Fruit fly (Drosophila melanogaster) whole organism, embryonic: ENCODE results near the gene CG9263.
A peak's percentile ranks its signal among the peaks of the same experiment; 100 is the strongest.

Source experiments
- Aef1 ChIP-seq: fragments of 200-800 bp; sonication (Bioruptor generic); IDR thresholded peaks from 3 replicates; pipeline ENCODE4 v1.3.6; 2022; ENCODE audit warnings: missing biosample characterization, missing genetic modification characterization
- Atf3 ChIP-seq: fragments of 200-800 bp; sonication (Bioruptor generic); optimal IDR thresholded peaks from 3 replicates; lab custom pipeline; 2016; ENCODE audit warnings: missing biosample characterization, missing genetic modification characterization
- Atf6 ChIP-seq: fragments of 200-800 bp; sonication (Bioruptor generic); IDR thresholded peaks from 2 replicates; pipeline ENCODE4 v1.3.6; 2022; ENCODE audit warnings: missing biosample characterization, missing genetic modification characterization
- B-H1 ChIP-seq: fragments of 200-800 bp; sonication (Bioruptor generic); IDR thresholded peaks from 3 replicates; pipeline ENCODE4 v1.3.6; 2022; ENCODE audit warnings: missing biosample characterization, missing genetic modification characterization
- CG11695 ChIP-seq: fragments of 200-800 bp; sonication (Bioruptor generic); IDR thresholded peaks from 3 replicates; pipeline ENCODE4 v1.3.6; 2022; ENCODE audit warnings: missing biosample characterization, missing genetic modification characterization
- CG12299 ChIP-seq: fragments of 200-800 bp; sonication (Bioruptor generic); optimal IDR thresholded peaks from 2 replicates; lab custom pipeline; 2018; ENCODE audit warnings: missing biosample characterization, mild to moderate bottlenecking, missing genetic modification characterization
- CG12942 ChIP-seq: fragments of 200-800 bp; sonication (Bioruptor generic); optimal IDR thresholded peaks from 3 replicates; lab custom pipeline; 2016; ENCODE audit warnings: missing biosample characterization, missing genetic modification characterization
- CG15269 ChIP-seq: fragments of 200-800 bp; sonication (Bioruptor generic); optimal IDR thresholded peaks from 2 replicates; lab custom pipeline; 2018; ENCODE audit warnings: missing biosample characterization, mild to moderate bottlenecking, missing genetic modification characterization, moderate library complexity
- CG15696 ChIP-seq: fragments of 200-800 bp; sonication (Bioruptor generic); optimal IDR thresholded peaks from 2 replicates; lab custom pipeline; 2019; ENCODE audit warnings: missing biosample characterization, mild to moderate bottlenecking, missing genetic modification characterization, moderate library complexity
- CG16863 ChIP-seq: fragments of 200-800 bp; sonication (Bioruptor generic); optimal IDR thresholded peaks from 3 replicates; lab custom pipeline; 2016; ENCODE audit warnings: missing biosample characterization, missing genetic modification characterization
- CG17359 ChIP-seq: fragments of 200-800 bp; sonication (Bioruptor generic); optimal IDR thresholded peaks from 3 replicates; lab custom pipeline; 2018; ENCODE audit warnings: missing biosample characterization, mild to moderate bottlenecking, missing genetic modification characterization, moderate library complexity
- CG17361 ChIP-seq: fragments of 200-800 bp; sonication (Bioruptor generic); IDR thresholded peaks from 3 replicates; pipeline ENCODE4 v1.3.6; 2022; ENCODE audit warnings: missing biosample characterization, missing genetic modification characterization
- CG18619 ChIP-seq: fragments of 200-800 bp; sonication (Bioruptor generic); optimal IDR thresholded peaks from 3 replicates; lab custom pipeline; 2017; ENCODE audit warnings: missing biosample characterization, mild to moderate bottlenecking, missing genetic modification characterization
- CG31441 ChIP-seq: fragments of 200-800 bp; sonication (Bioruptor generic); IDR thresholded peaks from 2 replicates; pipeline ENCODE4 v1.3.6; 2022; ENCODE audit warnings: missing biosample characterization, missing genetic modification characterization
- CG32767 ChIP-seq: fragments of 200-800 bp; sonication (Bioruptor generic); IDR thresholded peaks from 2 replicates; pipeline ENCODE4 v1.3.6; 2022; ENCODE audit warnings: missing biosample characterization, missing genetic modification characterization
- CG34224 ChIP-seq: fragments of 200-800 bp; sonication (Bioruptor generic); IDR thresholded peaks from 3 replicates; pipeline ENCODE4 v1.3.6; 2022; ENCODE audit warnings: missing biosample characterization, missing genetic modification characterization; ENCODE audit not compliant: partially characterized antibody
- CG34422 ChIP-seq: fragments of 200-800 bp; sonication (Bioruptor generic); IDR thresholded peaks from 3 replicates; pipeline ENCODE4 v1.3.6; 2022; ENCODE audit warnings: missing biosample characterization, missing genetic modification characterization
- CG4617 ChIP-seq: fragments of 200-800 bp; sonication (Bioruptor generic); optimal IDR thresholded peaks from 3 replicates; lab custom pipeline; 2016; ENCODE audit warnings: missing biosample characterization, missing genetic modification characterization, borderline replicate concordance
- CG4730 ChIP-seq: fragments of 200-800 bp; sonication (Bioruptor generic); IDR thresholded peaks from 2 replicates; pipeline ENCODE4 v1.3.6; 2022; ENCODE audit warnings: missing biosample characterization, missing genetic modification characterization
- CG9437 ChIP-seq: fragments of 200-800 bp; sonication (Bioruptor generic); optimal IDR thresholded peaks from 2 replicates; lab custom pipeline; 2018; ENCODE audit warnings: missing biosample characterization, mild to moderate bottlenecking, missing genetic modification characterization
- D19A ChIP-seq: fragments of 200-800 bp; optimal IDR thresholded peaks from 3 replicates; lab custom pipeline; 2019; ENCODE audit warnings: missing biosample characterization, mild to moderate bottlenecking, missing genetic modification characterization, moderate library complexity
- Dfd ChIP-seq, 2 experiments: fragments of >200 bp; optimal IDR thresholded peaks; 2 replicates each; lab custom pipeline; 2017; ENCODE audit warnings: missing biosample characterization in 2 of 2, missing genetic modification characterization in 2 of 2
- Fer3 ChIP-seq: fragments of 200-800 bp; sonication (Bioruptor generic); optimal IDR thresholded peaks from 2 replicates; lab custom pipeline; 2018; ENCODE audit warnings: missing biosample characterization, mild to moderate bottlenecking, missing genetic modification characterization, moderate library complexity
- H15 ChIP-seq: fragments of 200-800 bp; sonication (Bioruptor generic); IDR thresholded peaks from 3 replicates; pipeline ENCODE4 v1.3.6; 2022; ENCODE audit warnings: missing biosample characterization, missing genetic modification characterization
- HLHmδ ChIP-seq: fragments of 200-800 bp; sonication (Bioruptor generic); optimal IDR thresholded peaks from 2 replicates; lab custom pipeline; 2018; ENCODE audit warnings: missing biosample characterization, mild to moderate bottlenecking, missing genetic modification characterization, moderate library complexity
- Hr51 ChIP-seq, 2 experiments: fragments of 200-800 bp; sonication (Bioruptor generic); optimal IDR thresholded peaks; 2 replicates in 1 of 2; 3 replicates in 1 of 2; lab custom pipeline; 2016 to 2018; ENCODE audit warnings: missing biosample characterization in 2 of 2, missing genetic modification characterization in 2 of 2, mild to moderate bottlenecking in 1 of 2, moderate library complexity in 1 of 2
- MESR4 ChIP-seq: fragments of 200-800 bp; sonication (Bioruptor generic); optimal IDR thresholded peaks from 2 replicates; lab custom pipeline; 2018; ENCODE audit warnings: missing biosample characterization, mild to moderate bottlenecking, missing genetic modification characterization, moderate library complexity
- Med ChIP-seq: fragments of 200-800 bp; sonication (Bioruptor generic); peaks from one replicate; lab custom pipeline; 2016; ENCODE audit warnings: missing biosample characterization, missing genetic modification characterization, mild to moderate bottlenecking, inconsistent platforms, moderate library complexity
- Scr ChIP-seq: fragments of 200-800 bp; sonication (Bioruptor generic); IDR thresholded peaks from 2 replicates; pipeline ENCODE4 v1.3.6; 2022; ENCODE audit warnings: missing biosample characterization, missing genetic modification characterization; ENCODE audit not compliant: partially characterized antibody
- Side ChIP-seq: fragments of 200-800 bp; sonication (Bioruptor generic); optimal IDR thresholded peaks from 2 replicates; lab custom pipeline; 2016; ENCODE audit warnings: missing biosample characterization, missing genetic modification characterization
- Sox100B ChIP-seq: fragments of 200-800 bp; sonication (Bioruptor generic); optimal IDR thresholded peaks from 3 replicates; lab custom pipeline; 2018; ENCODE audit warnings: missing biosample characterization, mild to moderate bottlenecking, missing genetic modification characterization
- Ssrp ChIP-seq: fragments of 200-800 bp; sonication (Bioruptor generic); optimal IDR thresholded peaks from 2 replicates; lab custom pipeline; 2018; ENCODE audit warnings: missing biosample characterization, mild to moderate bottlenecking, missing genetic modification characterization, moderate library complexity
- Xbp1 ChIP-seq: fragments of 200-800 bp; sonication (Bioruptor generic); optimal IDR thresholded peaks from 3 replicates; lab custom pipeline; 2016; ENCODE audit warnings: missing biosample characterization, mild to moderate bottlenecking, missing genetic modification characterization
- bab2 ChIP-seq: fragments of 200-800 bp; sonication (Bioruptor generic); optimal IDR thresholded peaks from 2 replicates; lab custom pipeline; 2016; ENCODE audit warnings: missing biosample characterization, missing genetic modification characterization
- btn ChIP-seq: fragments of 200-800 bp; sonication (Bioruptor generic); optimal IDR thresholded peaks from 2 replicates; lab custom pipeline; 2016; ENCODE audit warnings: missing biosample characterization, missing genetic modification characterization
- ci ChIP-seq: fragments of 200-800 bp; sonication (Bioruptor generic); IDR thresholded peaks from 3 replicates; pipeline ENCODE4 v1.3.6; 2022; ENCODE audit warnings: missing biosample characterization, missing genetic modification characterization
- dmrt99B ChIP-seq: fragments of 200-800 bp; sonication (Bioruptor generic); optimal IDR thresholded peaks from 2 replicates; lab custom pipeline; 2018; ENCODE audit warnings: missing biosample characterization, mild to moderate bottlenecking, missing genetic modification characterization, moderate library complexity
- dpn ChIP-seq, 2 experiments: fragments of 200-800 bp; sonication (Bioruptor generic); optimal IDR thresholded peaks; 3 replicates each; lab custom pipeline; 2016; ENCODE audit warnings: missing biosample characterization in 2 of 2, missing genetic modification characterization in 2 of 2
- gem ChIP-seq: fragments of 200-800 bp; sonication (Bioruptor generic); optimal IDR thresholded peaks from 2 replicates; lab custom pipeline; 2019; ENCODE audit warnings: missing biosample characterization, mild to moderate bottlenecking, missing genetic modification characterization, moderate library complexity
- gro ChIP-seq: fragments of 200-800 bp; sonication (Bioruptor generic); optimal IDR thresholded peaks from 2 replicates; lab custom pipeline; 2016; ENCODE audit warnings: missing biosample characterization, missing genetic modification characterization
- gsb ChIP-seq: fragments of 200-800 bp; sonication (Bioruptor generic); IDR thresholded peaks from 2 replicates; pipeline ENCODE4 v1.3.6; 2022; ENCODE audit warnings: missing biosample characterization, missing genetic modification characterization
- jigr1 ChIP-seq: fragments of 200-800 bp; sonication (Bioruptor generic); IDR thresholded peaks from 3 replicates; pipeline ENCODE4 v1.3.6; 2022; ENCODE audit warnings: missing biosample characterization, missing genetic modification characterization
- lab ChIP-seq: fragments of 200-800 bp; sonication (Bioruptor generic); optimal IDR thresholded peaks from 3 replicates; lab custom pipeline; 2017; ENCODE audit warnings: missing biosample characterization, missing genetic modification characterization, mild to moderate bottlenecking, moderate library complexity, missing genetic modification reagents
- lmd ChIP-seq: fragments of 200-800 bp; sonication (Bioruptor generic); IDR thresholded peaks from 2 replicates; pipeline ENCODE4 v1.3.6; 2022; ENCODE audit warnings: missing biosample characterization, missing genetic modification characterization
- nmo ChIP-seq: fragments of 200-800 bp; sonication (Bioruptor generic); optimal IDR thresholded peaks from 2 replicates; lab custom pipeline; 2018; ENCODE audit warnings: missing biosample characterization, mild to moderate bottlenecking, missing genetic modification characterization, moderate library complexity
- seq ChIP-seq: fragments of 200-800 bp; sonication (Bioruptor generic); IDR thresholded peaks from 2 replicates; pipeline ENCODE4 v1.3.6; 2022; ENCODE audit warnings: missing biosample characterization, missing genetic modification characterization

Gene CG9263

dm6 chr2L:13513033-13513330, 29.4 kb downstream of the CG9263 start (continued):
- 0 out of 2 replicates have a peak, but pooled peaks have one; percentile 6 for TF ChIP-seq Scr (GFP tag; lab: Robert Waterston, UW)

- no peak for TF ChIP-seq CG12299 (tag; lab: Kevin White, UChicago)
- peak; percentile 16 for TF ChIP-seq CG16863 (GFP tag; lab: Kevin White, UChicago)
- TF ChIP-seq gsb (GFP tag; lab: Robert Waterston, UW) = no peak
- no peak for TF ChIP-seq jigr1 (GFP tag; lab: Robert Waterston, UW)
- peak; percentile 84 for TF ChIP-seq Med
- peak; percentile 55; the same call in 1 of the 3 replicates for TF ChIP-seq CG11695
- TF ChIP-seq lab (GFP tag; lab: Kevin White, UChicago) = peak; percentile 35
- TF ChIP-seq dmrt99B = peak; percentile 49
- no peak; the same call in 2 of the 3 replicates for TF ChIP-seq H15 (GFP tag; lab: Robert Waterston, UW)
- TF ChIP-seq ci (GFP tag; lab: Robert Waterston, UW) = peak; percentile 24; the same call in 2 of the 3 replicates
- TF ChIP-seq Atf3 (GFP tag; lab: Kevin White, UChicago) = no peak
- TF ChIP-seq CG34422 (GFP tag; lab: Robert Waterston, UW) = peak; percentile 38; the same call in 1 of the 3 replicates
- peak; percentile 16 for TF ChIP-seq CG18619 (GFP tag; lab: Kevin White, UChicago)
- TF ChIP-seq CG4730 (GFP tag; lab: Robert Waterston, UW) = peak; percentile 37
- TF ChIP-seq CG34224 = no peak
- peak in 1 of 2 experiments; percentile 66 for TF ChIP-seq Hr51 (GFP tag; optimal IDR thresholded peaks at IDR 0.05; lab: Kevin White, UChicago)
- TF ChIP-seq seq (GFP tag; lab: Robert Waterston, UW) = peak; percentile 45; the same call in 1 of the 2 replicates
- peak; percentile 42; the same call in 1 of the 2 replicates for TF ChIP-seq Atf6 (GFP tag; lab: Robert Waterston, UW)
- TF ChIP-seq Sox100B = peak; percentile 17
- peak; percentile 39 for TF ChIP-seq Xbp1 (GFP tag; lab: Kevin White, UChicago)
- TF ChIP-seq gro (GFP tag; lab: Kevin White, UChicago) = no peak
- peak; percentile 39; the same call in 1 of the 2 replicates for TF ChIP-seq CG31441 (GFP tag; lab: Robert Waterston, UW)
- peak; percentile 28 for TF ChIP-seq CG17359 (tag; lab: Kevin White, UChicago)
- peak; percentile 52 for TF ChIP-seq Fer3 (tag; lab: Kevin White, UChicago)
- no peak for TF ChIP-seq MESR4
- no peak for TF ChIP-seq CG4617 (GFP tag; lab: Kevin White, UChicago)
- peak in 1 of 2 experiments; percentile 17 for TF ChIP-seq dpn (GFP tag; optimal IDR thresholded peaks at IDR 0.05; lab: Kevin White, UChicago)
- peak; percentile 34; the same call in 1 of the 3 replicates for TF ChIP-seq Aef1 (GFP tag; lab: Robert Waterston, UW)
- peak; percentile 51; the same call in 1 of the 2 replicates for TF ChIP-seq lmd (GFP tag; lab: Robert Waterston, UW)
- TF ChIP-seq btn (GFP tag; lab: Kevin White, UChicago) = peak; percentile 30
- no peak for TF ChIP-seq CG32767 (GFP tag; lab: Robert Waterston, UW)
- TF ChIP-seq HLHmδ (GFP tag; lab: Kevin White, UChicago) = peak; percentile 27
- TF ChIP-seq Dfd (GFP tag; optimal IDR thresholded peaks at IDR 0.05; lab: Kevin White, UChicago) = no peak
- TF ChIP-seq CG15269 (tag; lab: Kevin White, UChicago) = peak; percentile 60
- TF ChIP-seq bab2 (GFP tag; lab: Kevin White, UChicago) = peak; percentile 12
- TF ChIP-seq nmo (GFP tag; lab: Kevin White, UChicago) = peak; percentile 31
- peak; percentile 5 for TF ChIP-seq CG12942
- TF ChIP-seq Ssrp (tag; lab: Kevin White, UChicago) = peak; percentile 3
- peak; percentile 61; the same call in 2 of the 3 replicates for TF ChIP-seq CG17361 (GFP tag; lab: Robert Waterston, UW)
- peak; percentile 45 for TF ChIP-seq CG9437
- TF ChIP-seq CG15696 = no peak
- TF ChIP-seq B-H1 (GFP tag; lab: Robert Waterston, UW) = peak; percentile 17; the same call in 1 of the 3 replicates
- TF ChIP-seq D19A (tag; lab: Kevin White, UChicago) = peak; percentile 86
- TF ChIP-seq gem (tag; lab: Kevin White, UChicago) = peak; percentile 63
- no peak for TF ChIP-seq Side (GFP tag; lab: Kevin White, UChicago)
Measured at dm6 chr2L:13512182-13513032, 30.0 kb downstream of the CG9263 start.
